Worm (Caenorhabditis elegans) whole organism, L1 larva: ENCODE data around the gene F46B3.9.

Experiments used
- C16A3.4 ChIP-seq: fragments of 150-350 bp; optimal IDR thresholded peaks from 2 replicates; lab custom pipeline; 2014; ENCODE audit warnings: missing biosample characterization, missing genetic modification characterization
- alr-1 ChIP-seq: fragments of 200-800 bp; sonication (Bioruptor generic); optimal IDR thresholded peaks from 2 replicates; lab custom pipeline; 2018; ENCODE audit warnings: borderline replicate concordance, mild to moderate bottlenecking, missing genetic modification characterization, missing compliant biosample characterization
- blmp-1 ChIP-seq: fragments of 150-350 bp; optimal IDR thresholded peaks from 2 replicates; lab custom pipeline; 2014; ENCODE audit warnings: missing biosample characterization, missing genetic modification characterization
- egl-27 ChIP-seq, 2 experiments: fragments of 150-350 bp in 1 of 2; sonication (generic microtip); optimal IDR thresholded peaks; 3 replicates each; lab custom pipeline; 2017 to 2018; ENCODE audit warnings: missing biosample characterization in 2 of 2, missing genetic modification characterization in 2 of 2, missing genetic modification reagents in 2 of 2
- elt-2 ChIP-seq: sonication (generic microtip); optimal IDR thresholded peaks from 2 replicates; lab custom pipeline; 2016; ENCODE audit warnings: missing genetic modification characterization, mild to moderate bottlenecking, inconsistent platforms, missing compliant biosample characterization, missing genetic modification reagents
- fkh-4 ChIP-seq: sonication (generic microtip); optimal IDR thresholded peaks from 2 replicates; lab custom pipeline; 2016; ENCODE audit warnings: missing compliant biosample characterization, missing genetic modification characterization, borderline replicate concordance
- hpl-2 ChIP-seq: fragments of 150-350 bp; optimal IDR thresholded peaks from 2 replicates; lab custom pipeline; 2014; ENCODE audit warnings: missing biosample characterization, missing genetic modification reagents, missing genetic modification characterization
- lin-13 ChIP-seq: fragments of 150-350 bp; optimal IDR thresholded peaks from 2 replicates; lab custom pipeline; 2014; ENCODE audit warnings: missing biosample characterization, missing genetic modification reagents, missing genetic modification characterization
- snpc-4 ChIP-seq: fragments of 150-350 bp; optimal IDR thresholded peaks from 2 replicates; lab custom pipeline; 2014; ENCODE audit warnings: missing biosample characterization, missing genetic modification characterization
- tbx-2 ChIP-seq: sonication (generic microtip); optimal IDR thresholded peaks from 2 replicates; lab custom pipeline; 2016; ENCODE audit warnings: missing genetic modification characterization, missing compliant biosample characterization
- unc-62 ChIP-seq: fragments of 150-350 bp; optimal IDR thresholded peaks from 2 replicates; lab custom pipeline; 2014; ENCODE audit warnings: missing biosample characterization, missing genetic modification reagents, missing genetic modification characterization
- ztf-4 ChIP-seq: fragments of 150-350 bp; optimal IDR thresholded peaks from 2 replicates; lab custom pipeline; 2014; ENCODE audit warnings: missing biosample characterization, missing genetic modification characterization

DNA sequence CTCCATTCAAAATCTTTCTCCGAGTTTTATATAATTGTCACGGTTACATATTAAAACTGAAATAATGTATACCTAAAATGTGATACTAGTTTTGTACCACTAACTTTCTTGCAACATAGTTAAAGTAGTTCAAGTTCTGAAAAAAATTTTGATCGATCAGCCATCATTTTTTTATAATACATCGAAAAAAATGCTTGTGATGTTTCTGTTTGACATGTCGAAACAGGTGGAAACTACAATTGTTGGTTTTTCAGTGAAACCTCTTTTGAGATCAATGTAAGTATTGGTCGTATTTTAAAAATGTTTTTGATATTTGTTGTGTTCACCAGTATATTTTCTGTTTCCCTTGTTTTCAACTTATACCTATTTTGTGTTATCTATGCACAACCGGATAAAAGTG, 13.4 kb upstream of the F46B3.9 start, which contains the start of gene srxa-14:
- TF ChIP-seq egl-27 (tag; optimal IDR thresholded peaks at IDR 0.05; lab: Kevin White, UChicago) = no peak
- no peak for TF ChIP-seq blmp-1 (tag; lab: Kevin White, UChicago)
- TF ChIP-seq fkh-4 (tag; lab: Kevin White, UChicago) = no peak
- no peak for TF ChIP-seq tbx-2 (tag; lab: Kevin White, UChicago)
- TF ChIP-seq alr-1 (tag; lab: Kevin White, UChicago) = no peak
- TF ChIP-seq hpl-2 = no peak
- TF ChIP-seq C16A3.4 (tag; lab: Kevin White, UChicago) = no peak
- TF ChIP-seq ztf-4 = no peak
- no peak for TF ChIP-seq unc-62 (GFP tag; lab: Kevin White, UChicago)
- TF ChIP-seq elt-2 = no peak
- TF ChIP-seq snpc-4 (tag; lab: Kevin White, UChicago) = no peak
- no peak for TF ChIP-seq lin-13 (GFP tag; lab: Kevin White, UChicago)
